Fruit fly (Drosophila melanogaster) whole organism, embryonic: ENCODE results near the gene CCAP-R.
A peak's percentile ranks its signal among the peaks of the same experiment; 100 is the strongest.

Experiments
- Aef1 ChIP-seq: fragments of 200-800 bp; sonication (Bioruptor generic); IDR thresholded peaks from 3 replicates; pipeline ENCODE4 v1.3.6; 2022; ENCODE audit warnings: missing biosample characterization, missing genetic modification characterization
- Blimp-1 ChIP-seq: fragments of 200-800 bp; sonication (Bioruptor generic); optimal IDR thresholded peaks from 3 replicates; lab custom pipeline; 2018; ENCODE audit warnings: missing biosample characterization, missing genetic modification characterization, mild to moderate bottlenecking, moderate library complexity, missing genetic modification reagents
- CG12071 ChIP-seq: fragments of 200-800 bp; sonication (Bioruptor generic); optimal IDR thresholded peaks from 3 replicates; lab custom pipeline; 2018; ENCODE audit warnings: missing biosample characterization, mild to moderate bottlenecking, missing genetic modification characterization
- CG12219 ChIP-seq: fragments of 200-800 bp; sonication (Bioruptor generic); optimal IDR thresholded peaks from 3 replicates; lab custom pipeline; 2018; ENCODE audit warnings: missing biosample characterization, mild to moderate bottlenecking, missing genetic modification characterization
- CG13424 ChIP-seq: fragments of 200-800 bp; sonication (Bioruptor generic); optimal IDR thresholded peaks from 2 replicates; lab custom pipeline; 2019; ENCODE audit warnings: missing biosample characterization, mild to moderate bottlenecking, missing genetic modification characterization, moderate library complexity
- CG15073 ChIP-seq: fragments of 200-800 bp; sonication (Bioruptor generic); optimal IDR thresholded peaks from 2 replicates; lab custom pipeline; 2016; ENCODE audit warnings: missing biosample characterization, missing genetic modification characterization
- CG15514 ChIP-seq: fragments of 200-800 bp; sonication (Bioruptor generic); optimal IDR thresholded peaks from 3 replicates; lab custom pipeline; 2017; ENCODE audit warnings: missing biosample characterization, missing genetic modification characterization, mild to moderate bottlenecking, moderate library complexity, missing genetic modification reagents
- CG16815 ChIP-seq: fragments of 200-800 bp; sonication (Bioruptor generic); optimal IDR thresholded peaks from 3 replicates; lab custom pipeline; 2017; ENCODE audit warnings: missing biosample characterization, mild to moderate bottlenecking, missing genetic modification characterization
- CG17186 ChIP-seq: fragments of 200-800 bp; sonication (Bioruptor generic); optimal IDR thresholded peaks from 3 replicates; lab custom pipeline; 2017; ENCODE audit warnings: missing biosample characterization, missing genetic modification reagents, missing genetic modification characterization
- CG2875 ChIP-seq: fragments of 200-800 bp; sonication (Bioruptor generic); optimal IDR thresholded peaks from 2 replicates; lab custom pipeline; 2017; ENCODE audit warnings: missing biosample characterization, mild to moderate bottlenecking, missing genetic modification characterization, missing genetic modification reagents
- CG4282 ChIP-seq: fragments of 200-800 bp; sonication (Bioruptor generic); optimal IDR thresholded peaks from 2 replicates; lab custom pipeline; 2016; ENCODE audit warnings: missing biosample characterization, missing genetic modification characterization
- CG8281 ChIP-seq: fragments of 200-800 bp; sonication (Bioruptor generic); optimal IDR thresholded peaks from 2 replicates; lab custom pipeline; 2018; ENCODE audit warnings: missing biosample characterization, mild to moderate bottlenecking, missing genetic modification characterization, moderate library complexity
- CG8765 ChIP-seq: fragments of 200-800 bp; sonication (Bioruptor generic); IDR thresholded peaks from 2 replicates; pipeline ENCODE4 v1.3.6; 2022; ENCODE audit warnings: missing biosample characterization, missing genetic modification characterization
- CG8944 ChIP-seq: fragments of 200-800 bp; sonication (Bioruptor generic); optimal IDR thresholded peaks from 3 replicates; lab custom pipeline; 2016; ENCODE audit warnings: missing biosample characterization, missing genetic modification characterization
- Chrac-16 ChIP-seq: fragments of 200-800 bp; sonication (Bioruptor generic); optimal IDR thresholded peaks from 3 replicates; lab custom pipeline; 2016; ENCODE audit warnings: missing biosample characterization, missing genetic modification characterization
- CoRest ChIP-seq: fragments of 200-800 bp; sonication (Bioruptor generic); optimal IDR thresholded peaks from 3 replicates; lab custom pipeline; 2018; ENCODE audit warnings: missing biosample characterization, mild to moderate bottlenecking, missing genetic modification characterization, moderate library complexity
- CrebB ChIP-seq: fragments of 200-800 bp; sonication (Bioruptor generic); optimal IDR thresholded peaks from 3 replicates; lab custom pipeline; 2018; ENCODE audit warnings: missing biosample characterization, mild to moderate bottlenecking, missing genetic modification characterization
- Dip2 ChIP-seq: fragments of 200-800 bp; sonication (Bioruptor generic); IDR thresholded peaks from 2 replicates; pipeline ENCODE4 v1.3.6; 2022; ENCODE audit warnings: missing biosample characterization, missing genetic modification characterization
- Dll ChIP-seq: fragments of 200-800 bp; sonication (Bioruptor generic); IDR thresholded peaks from 4 replicates; pipeline ENCODE4 v1.3.6; 2022; ENCODE audit warnings: missing biosample characterization, missing genetic modification characterization; ENCODE audit not compliant: partially characterized antibody
- Dref ChIP-seq: fragments of 200-800 bp; sonication (Bioruptor generic); IDR thresholded peaks from 2 replicates; pipeline ENCODE4 v1.3.6; 2022; ENCODE audit warnings: missing biosample characterization, missing genetic modification characterization
- Gug ChIP-seq: fragments of 200-800 bp; sonication (Bioruptor generic); IDR thresholded peaks from 4 replicates; pipeline ENCODE4 v1.3.6; 2022; ENCODE audit warnings: missing biosample characterization, missing genetic modification characterization
- H15 ChIP-seq: fragments of 200-800 bp; sonication (Bioruptor generic); IDR thresholded peaks from 3 replicates; pipeline ENCODE4 v1.3.6; 2022; ENCODE audit warnings: missing biosample characterization, missing genetic modification characterization
- Hand ChIP-seq: fragments of 200-800 bp; sonication (Bioruptor generic); optimal IDR thresholded peaks from 2 replicates; lab custom pipeline; 2017; ENCODE audit warnings: mild to moderate bottlenecking, missing biosample characterization, missing genetic modification reagents, missing genetic modification characterization
- Hey ChIP-seq: fragments of 200-800 bp; sonication (Bioruptor generic); optimal IDR thresholded peaks from 3 replicates; lab custom pipeline; 2018; ENCODE audit warnings: missing biosample characterization, mild to moderate bottlenecking, missing genetic modification characterization
- HmgZ ChIP-seq: fragments of 200-800 bp; sonication (Bioruptor generic); optimal IDR thresholded peaks from 2 replicates; lab custom pipeline; 2018; ENCODE audit warnings: missing biosample characterization, mild to moderate bottlenecking, missing genetic modification characterization
- Hsf ChIP-seq: fragments of 200-800 bp; sonication (Bioruptor generic); optimal IDR thresholded peaks from 3 replicates; lab custom pipeline; 2016; ENCODE audit warnings: missing biosample characterization, missing genetic modification characterization
- Lhr ChIP-seq: fragments of 200-800 bp; sonication (Bioruptor generic); optimal IDR thresholded peaks from 3 replicates; lab custom pipeline; 2017; ENCODE audit warnings: mild to moderate bottlenecking, missing biosample characterization, missing genetic modification reagents, missing genetic modification characterization
- MBD-R2 ChIP-seq: fragments of 200-800 bp; sonication (Bioruptor generic); IDR thresholded peaks from 2 replicates; pipeline ENCODE4 v1.3.6; 2022; ENCODE audit warnings: missing biosample characterization, missing genetic modification characterization
- PHDP ChIP-seq: fragments of 200-800 bp; sonication (Bioruptor generic); optimal IDR thresholded peaks from 3 replicates; lab custom pipeline; 2018; ENCODE audit warnings: missing biosample characterization, mild to moderate bottlenecking, missing genetic modification characterization, moderate library complexity
- Rfx ChIP-seq: fragments of 200-800 bp; sonication (Bioruptor generic); IDR thresholded peaks from 2 replicates; pipeline ENCODE4 v1.3.6; 2022; ENCODE audit warnings: missing biosample characterization, missing genetic modification characterization
- Ssrp ChIP-seq: fragments of 200-800 bp; sonication (Bioruptor generic); optimal IDR thresholded peaks from 2 replicates; lab custom pipeline; 2018; ENCODE audit warnings: missing biosample characterization, mild to moderate bottlenecking, missing genetic modification characterization, moderate library complexity
- Xrp1 ChIP-seq: fragments of 200-800 bp; sonication (Bioruptor generic); IDR thresholded peaks from 2 replicates; pipeline ENCODE4 v1.3.6; 2022; ENCODE audit warnings: missing biosample characterization, missing genetic modification characterization
- danr ChIP-seq: fragments of 200-800 bp; sonication (Bioruptor generic); IDR thresholded peaks from 2 replicates; pipeline ENCODE4 v1.3.6; 2022; ENCODE audit warnings: missing biosample characterization, missing genetic modification characterization
- ems ChIP-seq: fragments of 200-800 bp; sonication (Bioruptor generic); optimal IDR thresholded peaks from 3 replicates; lab custom pipeline; 2016; ENCODE audit warnings: missing biosample characterization, missing genetic modification characterization
- klu ChIP-seq: fragments of 200-800 bp; sonication (Bioruptor generic); IDR thresholded peaks from 2 replicates; pipeline ENCODE4 v1.3.6; 2022; ENCODE audit warnings: missing biosample characterization, missing genetic modification characterization
- nmo ChIP-seq: fragments of 200-800 bp; sonication (Bioruptor generic); optimal IDR thresholded peaks from 2 replicates; lab custom pipeline; 2018; ENCODE audit warnings: missing biosample characterization, mild to moderate bottlenecking, missing genetic modification characterization, moderate library complexity
- oc ChIP-seq: fragments of 200-800 bp; sonication (Bioruptor generic); optimal IDR thresholded peaks from 2 replicates; lab custom pipeline; 2018; ENCODE audit warnings: missing biosample characterization, mild to moderate bottlenecking, missing genetic modification characterization, moderate library complexity
- otp ChIP-seq: fragments of 200-800 bp; sonication (Bioruptor generic); IDR thresholded peaks from 3 replicates; pipeline ENCODE4, ENCODE4 v1.3.6; 2022; ENCODE audit warnings: missing biosample characterization, missing genetic modification characterization
- pita ChIP-seq: fragments of 200-800 bp; sonication (Bioruptor generic); optimal IDR thresholded peaks from 2 replicates; lab custom pipeline; 2017; ENCODE audit warnings: missing biosample characterization, mild to moderate bottlenecking, missing genetic modification characterization
- pzg ChIP-seq: fragments of 200-800 bp; sonication (Bioruptor generic); optimal IDR thresholded peaks from 3 replicates; lab custom pipeline; 2018; ENCODE audit warnings: missing biosample characterization, mild to moderate bottlenecking, missing genetic modification characterization, moderate library complexity
- rib ChIP-seq: fragments of 200-800 bp; sonication (Bioruptor generic); IDR thresholded peaks from 2 replicates; pipeline ENCODE4 v1.3.6; 2022; ENCODE audit warnings: missing biosample characterization, missing genetic modification characterization
- sens ChIP-seq: fragments of 200-800 bp; sonication (Bioruptor generic); peaks from one replicate; lab custom pipeline; 2016; ENCODE audit warnings: missing biosample characterization, missing genetic modification characterization
- sisA ChIP-seq: fragments of 200-800 bp; sonication (Bioruptor generic); IDR thresholded peaks from 2 replicates; pipeline ENCODE4 v1.3.6; 2022; ENCODE audit warnings: missing biosample characterization, missing genetic modification characterization
- sqz ChIP-seq: fragments of 200-800 bp; sonication (Bioruptor generic); optimal IDR thresholded peaks from 3 replicates; lab custom pipeline; 2018; ENCODE audit warnings: missing biosample characterization, mild to moderate bottlenecking, missing genetic modification characterization
- sug ChIP-seq: fragments of 200-800 bp; optimal IDR thresholded peaks from 2 replicates; lab custom pipeline; 2019; ENCODE audit warnings: missing biosample characterization, mild to moderate bottlenecking, missing genetic modification characterization, moderate library complexity
- toy ChIP-seq: fragments of 200-800 bp; sonication (Bioruptor generic); IDR thresholded peaks from 2 replicates; pipeline ENCODE4 v1.3.6; 2022; ENCODE audit warnings: missing biosample characterization, missing genetic modification characterization
- trem ChIP-seq: fragments of 200-800 bp; optimal IDR thresholded peaks from 3 replicates; lab custom pipeline; 2019; ENCODE audit warnings: missing biosample characterization, mild to moderate bottlenecking, missing genetic modification characterization, moderate library complexity
- unc-4 ChIP-seq: fragments of 200-800 bp; sonication (Bioruptor generic); IDR thresholded peaks from 2 replicates; pipeline ENCODE4 v1.3.6; 2022; ENCODE audit warnings: missing biosample characterization, missing genetic modification characterization; ENCODE audit not compliant: partially characterized antibody
- vvl ChIP-seq: fragments of 200-800 bp; sonication (Bioruptor generic); IDR thresholded peaks from 2 replicates; pipeline ENCODE4 v1.3.6; 2022; ENCODE audit warnings: missing biosample characterization, missing genetic modification characterization
- yki ChIP-seq: fragments of >200 bp; optimal IDR thresholded peaks from 3 replicates; lab custom pipeline; 2018
- z ChIP-seq: fragments of 200-800 bp; sonication (Bioruptor generic); IDR thresholded peaks from 3 replicates; pipeline ENCODE4 v1.3.6; 2022; ENCODE audit warnings: missing biosample characterization, missing genetic modification characterization
- zen2 ChIP-seq: fragments of 200-800 bp; sonication (Bioruptor generic); IDR thresholded peaks from 3 replicates; pipeline ENCODE4 v1.3.6; 2022; ENCODE audit warnings: missing biosample characterization, missing genetic modification characterization; ENCODE audit not compliant: partially characterized antibody

The CCAP-R gene

DNA sequence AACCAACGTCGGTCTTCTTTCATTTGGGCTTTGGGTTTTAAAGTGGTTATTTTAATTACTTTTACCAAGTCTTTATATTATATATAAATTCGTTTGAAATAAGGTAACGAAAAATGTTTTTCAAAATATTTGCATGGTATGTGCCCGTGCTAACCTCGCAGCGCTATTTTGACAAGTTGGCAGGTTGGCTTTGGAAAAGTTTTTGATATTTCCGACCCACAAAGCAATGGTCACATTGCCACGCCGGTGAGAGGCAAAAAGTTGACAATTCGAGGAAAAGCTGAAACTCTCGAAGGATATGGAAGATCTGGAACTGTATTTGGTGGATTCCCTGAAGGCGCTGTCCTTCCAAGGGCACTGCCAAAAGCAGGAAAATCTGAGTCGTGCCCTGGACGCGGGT is 62.8 kb downstream of the CCAP-R start, which contains the start of gene CG5913:
Gene CG5913, plus strand, starts transcription at position 224 of the 400 bp plus-strand sequence.
- TF ChIP-seq CG4282, result no peak
- TF ChIP-seq sens (GFP tag; lab: Kevin White, UChicago), result peak; percentile 20
- TF ChIP-seq nmo, result peak; percentile 13
- TF ChIP-seq yki, result no peak
- TF ChIP-seq HmgZ (tag; lab: Kevin White, UChicago), result peak; percentile 47
- no peak for TF ChIP-seq klu (GFP tag; lab: Robert Waterston, UW)
- no peak for TF ChIP-seq CG15073 (GFP tag; lab: Kevin White, UChicago)
- TF ChIP-seq Dll (GFP tag; lab: Robert Waterston, UW), result no peak
- TF ChIP-seq sqz (GFP tag; lab: Kevin White, UChicago), result no peak
- TF ChIP-seq CG15514 (GFP tag; lab: Kevin White, UChicago), result peak; percentile 44
- TF ChIP-seq CG13424 (tag; lab: Kevin White, UChicago), result no peak
- TF ChIP-seq Dip2, result no peak
- TF ChIP-seq CG8281 (tag; lab: Kevin White, UChicago), result no peak
- TF ChIP-seq Ssrp (tag; lab: Kevin White, UChicago), result no peak
- TF ChIP-seq CG16815 (GFP tag; lab: Kevin White, UChicago), result no peak
- TF ChIP-seq CG12219 (GFP tag; lab: Kevin White, UChicago), result no peak
- TF ChIP-seq z (GFP tag; lab: Robert Waterston, UW), result no peak
- no peak for TF ChIP-seq CG2875
- TF ChIP-seq Rfx (GFP tag; lab: Robert Waterston, UW), result 0 out of 2 replicates have a peak, but pooled peaks have one; percentile 15
- TF ChIP-seq Blimp-1 (GFP tag; lab: Kevin White, UChicago), result no peak
- no peak for TF ChIP-seq PHDP (tag; lab: Kevin White, UChicago)
- TF ChIP-seq Gug (GFP tag; lab: Robert Waterston, UW), result no peak
- no peak for TF ChIP-seq Hand (GFP tag; lab: Kevin White, UChicago)
- TF ChIP-seq toy (GFP tag; lab: Robert Waterston, UW), result no peak
- TF ChIP-seq danr (GFP tag; lab: Robert Waterston, UW), result no peak
- no peak for TF ChIP-seq Aef1 (GFP tag; lab: Robert Waterston, UW)
- peak; percentile 84 for TF ChIP-seq pzg (GFP tag; lab: Kevin White, UChicago)
- TF ChIP-seq Xrp1 (GFP tag; lab: Robert Waterston, UW), result no peak
- TF ChIP-seq Chrac-16 (GFP tag; lab: Kevin White, UChicago), result no peak
- TF ChIP-seq sisA (GFP tag; lab: Robert Waterston, UW), result no peak
- TF ChIP-seq CG17186 (GFP tag; lab: Kevin White, UChicago), result peak; percentile 9
- 0 out of 2 replicates have a peak, but pooled peaks have one; percentile 6 for TF ChIP-seq vvl (GFP tag; lab: Robert Waterston, UW)
- no peak for TF ChIP-seq CoRest (tag; lab: Kevin White, UChicago)
- TF ChIP-seq oc (tag; lab: Kevin White, UChicago), result no peak
- no peak for TF ChIP-seq CG8765 (GFP tag; lab: Robert Waterston, UW)
- TF ChIP-seq rib (GFP tag; lab: Robert Waterston, UW), result no peak
- TF ChIP-seq unc-4 (GFP tag; lab: Robert Waterston, UW), result peak; percentile 22; the same call in 1 of the 2 replicates
- peak; percentile 95 for TF ChIP-seq MBD-R2 (GFP tag; lab: Robert Waterston, UW)
- no peak for TF ChIP-seq zen2 (GFP tag; lab: Robert Waterston, UW)
- no peak for TF ChIP-seq ems (GFP tag; lab: Kevin White, UChicago)
- no peak for TF ChIP-seq CrebB
- no peak for TF ChIP-seq Hsf (GFP tag; lab: Kevin White, UChicago)
- no peak for TF ChIP-seq sug
- TF ChIP-seq CG8944 (GFP tag; lab: Kevin White, UChicago), result no peak
- TF ChIP-seq pita (GFP tag; lab: Kevin White, UChicago), result peak; percentile 58
- no peak for TF ChIP-seq H15 (GFP tag; lab: Robert Waterston, UW)
- no peak for TF ChIP-seq CG12071
- TF ChIP-seq otp (GFP tag; lab: Robert Waterston, UW), result no peak
- no peak for TF ChIP-seq Hey (tag; lab: Kevin White, UChicago)
- TF ChIP-seq trem, result peak; percentile 99
- peak; percentile 53 for TF ChIP-seq Lhr (GFP tag; lab: Kevin White, UChicago)
- TF ChIP-seq Dref (GFP tag; lab: Robert Waterston, UW), result 0 out of 2 replicates have a peak, but pooled peaks have one; percentile 32
